Worm (Caenorhabditis elegans) whole organism, L3 larva: Measurements from ENCODE around the gene F57A8.7.

Source experiments
- ama-1 ChIP-seq: fragments of 150-350 bp; optimal IDR thresholded peaks from 2 replicates; lab custom pipeline; 2018
- ceh-28 ChIP-seq: fragments of 150-350 bp; optimal IDR thresholded peaks from 2 replicates; lab custom pipeline; 2014; ENCODE audit warnings: missing biosample characterization, missing genetic modification reagents, missing genetic modification characterization
- ceh-82 ChIP-seq: fragments of 150-350 bp; optimal IDR thresholded peaks from 2 replicates; lab custom pipeline; 2014; ENCODE audit warnings: missing biosample characterization, missing genetic modification characterization
- elt-2 ChIP-seq: sonication (generic microtip); optimal IDR thresholded peaks from 2 replicates; lab custom pipeline; 2016; ENCODE audit warnings: missing genetic modification reagents, mild to moderate bottlenecking, missing genetic modification characterization, missing compliant biosample characterization
- elt-3 ChIP-seq, 3 experiments: fragments of 150-350 bp in 1 of 3; sonication (generic microtip) in 2 of 3; optimal IDR thresholded peaks; 2 replicates in 2 of 3; 4 replicates in 1 of 3; lab custom pipeline; 2014 to 2017; ENCODE audit warnings: missing biosample characterization in 3 of 3, missing genetic modification characterization in 3 of 3
- eor-1 ChIP-seq, 2 experiments: fragments of 150-350 bp; optimal IDR thresholded peaks; 2 replicates each; lab custom pipeline; 2014 to 2018; ENCODE audit warnings: missing biosample characterization in 2 of 2, missing genetic modification characterization in 2 of 2
- fkh-10 ChIP-seq: sonication (generic microtip); optimal IDR thresholded peaks from 2 replicates; lab custom pipeline; 2017; ENCODE audit warnings: missing biosample characterization, missing genetic modification reagents, missing genetic modification characterization
- fkh-2 ChIP-seq: fragments of 150-350 bp; optimal IDR thresholded peaks from 2 replicates; lab custom pipeline; 2014; ENCODE audit warnings: missing biosample characterization, missing genetic modification reagents, missing genetic modification characterization
- hmg-11 ChIP-seq: sonication (generic microtip); optimal IDR thresholded peaks from 2 replicates; lab custom pipeline; 2016; ENCODE audit warnings: missing genetic modification characterization, missing compliant biosample characterization
- jun-1 ChIP-seq: fragments of 150-350 bp; optimal IDR thresholded peaks from 2 replicates; lab custom pipeline; 2014; ENCODE audit warnings: missing biosample characterization, missing genetic modification reagents, missing genetic modification characterization
- lin-15B ChIP-seq: fragments of 150-350 bp; optimal IDR thresholded peaks from 2 replicates; lab custom pipeline; 2014; ENCODE audit warnings: missing biosample characterization, missing genetic modification characterization
- lin-39 ChIP-seq: fragments of 150-350 bp; optimal IDR thresholded peaks from 2 replicates; lab custom pipeline; 2018; ENCODE audit warnings: missing biosample characterization, missing genetic modification reagents, missing genetic modification characterization
- lsy-12 ChIP-seq: sonication (generic microtip); optimal IDR thresholded peaks from 2 replicates; lab custom pipeline; 2016; ENCODE audit warnings: mild to moderate bottlenecking, missing genetic modification characterization, missing compliant biosample characterization
- mdl-1 ChIP-seq: fragments of 150-350 bp; optimal IDR thresholded peaks from 2 replicates; lab custom pipeline; 2014; ENCODE audit warnings: missing biosample characterization, missing genetic modification characterization
- nfya-1 ChIP-seq: sonication (generic microtip); optimal IDR thresholded peaks from 2 replicates; lab custom pipeline; 2017; ENCODE audit warnings: missing genetic modification characterization, mild to moderate bottlenecking, missing compliant biosample characterization, antibody characterized with exemption, moderate library complexity; ENCODE audit not compliant: insufficient read depth
- nhr-11 ChIP-seq: fragments of 150-350 bp; optimal IDR thresholded peaks from 2 replicates; lab custom pipeline; 2014; ENCODE audit warnings: missing biosample characterization, missing genetic modification characterization
- nhr-23 ChIP-seq: fragments of 150-350 bp; optimal IDR thresholded peaks from 2 replicates; lab custom pipeline; 2014; ENCODE audit warnings: missing biosample characterization, missing genetic modification reagents, missing genetic modification characterization
- nhr-237 ChIP-seq: fragments of 150-350 bp; optimal IDR thresholded peaks from 2 replicates; lab custom pipeline; 2014; ENCODE audit warnings: missing biosample characterization, missing genetic modification characterization
- nhr-25 ChIP-seq: sonication (generic microtip); optimal IDR thresholded peaks from 2 replicates; lab custom pipeline; 2017; ENCODE audit warnings: missing biosample characterization, missing genetic modification characterization
- nhr-28 ChIP-seq: fragments of 150-350 bp; optimal IDR thresholded peaks from 2 replicates; lab custom pipeline; 2014; ENCODE audit warnings: missing biosample characterization, missing genetic modification characterization
- nhr-43 ChIP-seq: sonication (generic microtip); optimal IDR thresholded peaks from 2 replicates; lab custom pipeline; 2016; ENCODE audit warnings: mild to moderate bottlenecking, missing genetic modification characterization, missing compliant biosample characterization; ENCODE audit not compliant: poor library complexity, severe bottlenecking
- nhr-67 ChIP-seq: fragments of 150-350 bp; optimal IDR thresholded peaks from 2 replicates; lab custom pipeline; 2014; ENCODE audit warnings: missing biosample characterization, missing genetic modification characterization
- nhr-76 ChIP-seq: fragments of 150-350 bp; sonication (generic microtip); optimal IDR thresholded peaks from 5 replicates; lab custom pipeline; 2014; ENCODE audit warnings: missing biosample characterization, missing genetic modification characterization
- nhr-77 ChIP-seq: fragments of 150-350 bp; optimal IDR thresholded peaks from 2 replicates; lab custom pipeline; 2014; ENCODE audit warnings: missing biosample characterization, missing genetic modification characterization
- pha-4 ChIP-seq: fragments of 150-350 bp; optimal IDR thresholded peaks from 2 replicates; lab custom pipeline; 2014; ENCODE audit warnings: missing biosample characterization, missing genetic modification reagents, missing genetic modification characterization
- pqm-1 ChIP-seq: fragments of 150-350 bp; optimal IDR thresholded peaks from 2 replicates; lab custom pipeline; 2017; ENCODE audit warnings: missing biosample characterization, missing genetic modification characterization, inconsistent platforms
- sea-2 ChIP-seq: fragments of 150-350 bp; sonication (generic microtip); optimal IDR thresholded peaks from 4 replicates; lab custom pipeline; 2014; ENCODE audit warnings: missing biosample characterization, missing genetic modification reagents, missing genetic modification characterization
- skn-1 ChIP-seq: fragments of 150-350 bp; optimal IDR thresholded peaks from 2 replicates; lab custom pipeline; 2014; ENCODE audit warnings: missing biosample characterization, missing genetic modification characterization
- snpc-4 ChIP-seq: fragments of 150-350 bp; optimal IDR thresholded peaks from 2 replicates; lab custom pipeline; 2014; ENCODE audit warnings: missing biosample characterization, missing genetic modification characterization
- tbx-2 ChIP-seq: sonication (generic microtip); optimal IDR thresholded peaks from 2 replicates; lab custom pipeline; 2016; ENCODE audit warnings: mild to moderate bottlenecking, missing genetic modification characterization, missing compliant biosample characterization
- unc-39 ChIP-seq: sonication (generic microtip); optimal IDR thresholded peaks from 4 replicates; lab custom pipeline; 2017; ENCODE audit warnings: missing biosample characterization, missing genetic modification characterization
- unc-62 ChIP-seq: fragments of 150-350 bp; sonication (generic microtip); optimal IDR thresholded peaks from 4 replicates; lab custom pipeline; 2014; ENCODE audit warnings: missing biosample characterization, missing genetic modification reagents, missing genetic modification characterization
- ztf-11 ChIP-seq: fragments of 150-350 bp; optimal IDR thresholded peaks from 2 replicates; lab custom pipeline; 2014; ENCODE audit warnings: missing biosample characterization, missing genetic modification characterization

The F57A8.7 gene

ce11 chrV:10075441-10075840 is at the start of gene F57A8.7:
F57A8.7 (plus strand) TSS chrV:10075741.
- TF ChIP-seq unc-39 (tag; lab: Kevin White, UChicago), result no peak
- no peak for TF ChIP-seq sea-2 (GFP tag; lab: Kevin White, UChicago)
- no peak for TF ChIP-seq pha-4 (tag; lab: Kevin White, UChicago)
- TF ChIP-seq nhr-67 (tag; lab: Kevin White, UChicago), result no peak
- TF ChIP-seq ceh-28 (tag; lab: Kevin White, UChicago), result no peak
- TF ChIP-seq nhr-11 (tag; lab: Kevin White, UChicago), result no peak
- no peak for TF ChIP-seq mdl-1
- TF ChIP-seq elt-2 (tag; lab: Kevin White, UChicago), result no peak
- TF ChIP-seq nhr-237 (tag; lab: Kevin White, UChicago), result no peak

- TF ChIP-seq snpc-4 (tag; lab: Kevin White, UChicago) (no peak), fkh-2 (tag; lab: Kevin White, UChicago) (no peak), ama-1 (lab: Kevin White, UChicago) (no peak)
These were observed 44.6 kb upstream of the F57A8.7 start, which contains the start of gene acl-2 for ce11 chrV:10030992-10031383. acl-2 (minus strand) TSS chrV:10031092.

- TF ChIP-seq nhr-23 (peak; percentile 19), lin-39 (tag; lab: Kevin White, UChicago) (no peak), skn-1 (peak; percentile 23), elt-3 (tag; optimal IDR thresholded peaks at IDR 0.05; lab: Kevin White, UChicago) (peak in 1 of 3 experiments; percentile 31), elt-2 (tag; lab: Kevin White, UChicago) (peak; percentile 70), pha-4 (tag; lab: Kevin White, UChicago) (peak; percentile 46), nfya-1 (tag; lab: Kevin White, UChicago) (peak; percentile 47), pqm-1 (tag; lab: Kevin White, UChicago) (peak; percentile 54), jun-1 (tag; lab: Kevin White, UChicago) (no peak), ceh-28 (tag; lab: Kevin White, UChicago) (no peak)
These were observed 44.0 kb upstream of the F57A8.7 start for ce11 chrV:10031384-10032171.

DNA sequence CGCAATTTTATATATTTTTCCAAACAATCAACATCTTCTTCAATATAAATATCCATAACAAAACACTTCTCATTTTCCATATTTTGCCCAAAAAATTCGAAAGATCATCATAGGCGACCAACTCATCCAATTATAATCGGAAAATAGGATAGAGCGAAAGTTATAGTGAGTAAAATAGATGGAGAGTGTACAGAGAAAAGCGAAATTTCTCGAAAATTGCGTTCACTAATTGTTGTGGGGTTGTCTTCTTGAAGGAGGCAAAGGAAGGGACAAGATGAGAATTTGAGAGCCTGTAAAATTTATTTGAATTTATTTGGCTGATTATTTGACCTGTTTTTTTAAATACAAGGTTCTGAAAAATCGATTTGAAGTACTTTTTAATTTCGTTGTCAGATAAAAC is 40.0 kb upstream of the F57A8.7 start:
- TF ChIP-seq ama-1 (lab: Kevin White, UChicago) (no peak), nhr-23 (peak; percentile 2)

DNA sequence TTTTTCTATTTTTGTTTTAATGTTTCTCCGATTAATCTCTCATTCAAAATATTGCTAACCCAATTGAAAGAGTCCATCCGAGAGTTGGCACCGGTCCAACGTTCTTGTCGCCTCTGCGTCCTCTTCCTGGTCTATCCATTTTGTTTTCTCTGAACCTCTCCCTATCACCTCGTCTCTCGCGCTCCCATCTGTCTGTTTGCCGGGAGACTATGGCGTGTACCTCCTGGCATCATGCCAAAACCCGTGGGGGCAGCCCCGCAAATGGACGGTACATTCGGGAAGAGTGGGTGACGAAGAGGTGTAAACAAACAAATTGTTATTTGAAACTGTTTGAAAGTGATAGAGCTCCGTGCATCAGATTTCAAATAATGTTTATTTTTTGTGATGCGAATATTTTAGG is 39.3 kb upstream of the F57A8.7 start, which contains the start of gene T06E8.2:
Gene T06E8.2 (minus strand): TSS at position 139 of the 400 bp plus-strand sequence.
- TF ChIP-seq elt-2 (tag; lab: Kevin White, UChicago) (no peak), lin-15B (peak; percentile 6), nhr-43 (peak; percentile 27), snpc-4 (tag; lab: Kevin White, UChicago) (peak; percentile 56), nfya-1 (tag; lab: Kevin White, UChicago) (peak; percentile 27), pha-4 (tag; lab: Kevin White, UChicago) (peak; percentile 91), hmg-11 (tag; lab: Kevin White, UChicago) (peak; percentile 24), nhr-23 (no peak)
- TF ChIP-seq, all 47 proteins: peak for 6

DNA sequence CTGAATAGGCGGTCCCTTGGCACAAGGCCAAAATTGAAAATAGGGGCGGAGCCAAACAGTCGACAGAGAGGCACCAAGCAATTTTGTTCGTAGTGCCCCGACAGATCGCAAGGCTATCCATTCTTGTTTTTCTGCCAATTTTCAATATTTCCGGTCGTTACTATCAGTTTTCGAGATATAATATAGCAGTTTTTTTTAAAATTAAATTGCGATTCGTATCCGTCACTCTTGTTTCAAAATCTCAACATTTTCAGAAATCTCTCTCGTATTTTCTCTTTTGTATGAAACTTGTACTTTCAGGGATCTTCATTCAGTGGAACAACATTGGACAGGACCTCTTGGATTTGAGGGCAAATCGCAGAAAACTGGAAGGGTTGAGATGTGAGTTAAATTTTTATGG is 38.5 kb upstream of the F57A8.7 start, which contains the start of gene F57A8.1:
Gene F57A8.1 (plus strand): TSS at position 301 of the 400 bp plus-strand sequence.
- no peak for TF ChIP-seq nhr-43
- TF ChIP-seq ceh-82, result no peak

DNA sequence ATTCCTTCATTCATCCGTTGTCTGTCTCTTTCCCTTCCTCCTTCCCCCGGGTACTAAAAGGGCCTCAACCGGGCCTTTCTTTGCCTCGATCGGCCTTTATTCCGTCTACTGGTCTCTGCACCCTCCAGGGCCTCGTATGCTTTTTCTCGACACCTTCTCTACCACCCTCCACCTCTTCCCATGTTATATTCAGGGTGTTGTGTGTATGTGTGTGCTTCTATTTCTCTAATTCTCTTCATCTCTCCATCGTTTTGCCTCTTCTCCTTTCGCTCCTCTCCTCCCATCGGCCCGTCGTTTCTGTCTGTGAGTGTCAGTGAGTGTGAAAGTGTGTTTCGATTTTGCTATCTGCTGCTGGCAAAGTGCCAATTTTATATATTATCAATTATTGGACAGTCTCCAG is 35.7 kb upstream of the F57A8.7 start:
- TF ChIP-seq ztf-11 (tag; lab: Kevin White, UChicago) (no peak), fkh-10 (GFP tag; lab: Kevin White, UChicago) (no peak), snpc-4 (tag; lab: Kevin White, UChicago) (peak; percentile 59), nhr-28 (tag; lab: Kevin White, UChicago) (no peak), pha-4 (tag; lab: Kevin White, UChicago) (peak; percentile 93), pqm-1 (tag; lab: Kevin White, UChicago) (peak; percentile 83), elt-2 (tag; lab: Kevin White, UChicago) (peak; percentile 89), hmg-11 (tag; lab: Kevin White, UChicago) (peak; percentile 76), nhr-43 (peak; percentile 32), skn-1 (peak; percentile 58), tbx-2 (peak; percentile 6), unc-62 (GFP tag; lab: Kevin White, UChicago) (peak; percentile 23), nhr-76 (tag; lab: Kevin White, UChicago) (no peak), eor-1 (tag; optimal IDR thresholded peaks at IDR 0.05; lab: Kevin White, UChicago) (no peak), mdl-1 (peak; percentile 2), lin-15B (peak; percentile 36), elt-3 (tag; optimal IDR thresholded peaks at IDR 0.05; lab: Kevin White, UChicago) (no peak), jun-1 (tag; lab: Kevin White, UChicago) (peak; percentile 65), lin-39 (tag; lab: Kevin White, UChicago) (peak; percentile 46), nhr-23 (peak; percentile 67), nhr-25 (tag; lab: Kevin White, UChicago) (peak; percentile 78), nfya-1 (tag; lab: Kevin White, UChicago) (peak; percentile 87), nhr-77 (no peak), lsy-12 (peak; percentile 43), ceh-82 (no peak), sea-2 (GFP tag; lab: Kevin White, UChicago) (no peak)
